Worm (Caenorhabditis elegans) whole organism, L4 larva: ENCODE data around the gene lon-2.

ENCODE experiments used
- D1046.2 ChIP-seq: fragments of 200-800 bp; sonication (Bioruptor generic); IDR thresholded peaks from 2 replicates; pipeline ENCODE4 v1.3.6; 2022; ENCODE audit warnings: missing genetic modification characterization, missing compliant biosample characterization
- F26F4.8 ChIP-seq: fragments of 200-800 bp; sonication (Bioruptor generic); conservative IDR thresholded peaks from 2 replicates; pipeline ENCODE4 v1.3.6; 2022; ENCODE audit warnings: missing genetic modification characterization, missing compliant biosample characterization
- F44E2.7 ChIP-seq: fragments of 200-800 bp; sonication (Bioruptor generic); IDR thresholded peaks from 2 replicates; pipeline ENCODE4 v2.1.2; 2022; ENCODE audit warnings: missing genetic modification characterization, missing compliant biosample characterization
- F49E8.2 ChIP-seq: sonication (generic microtip); optimal IDR thresholded peaks from 2 replicates; lab custom pipeline; 2016; ENCODE audit warnings: missing compliant biosample characterization, mild to moderate bottlenecking, missing genetic modification characterization, borderline replicate concordance
- R02D3.7 ChIP-seq: fragments of 150-350 bp; sonication (generic microtip); optimal IDR thresholded peaks from 3 replicates; lab custom pipeline; 2014; ENCODE audit warnings: missing biosample characterization, missing genetic modification characterization
- Y5F2A.4 ChIP-seq: fragments of 200-800 bp; sonication (Bioruptor generic); optimal IDR thresholded peaks from 2 replicates; lab custom pipeline; 2018; ENCODE audit warnings: mild to moderate bottlenecking, missing genetic modification characterization, missing compliant biosample characterization
- aly-2 ChIP-seq: sonication (generic microtip); optimal IDR thresholded peaks from 2 replicates; lab custom pipeline; 2018; ENCODE audit warnings: missing biosample characterization, missing genetic modification characterization
- arid-1 ChIP-seq: fragments of 200-800 bp; sonication (Bioruptor generic); conservative IDR thresholded peaks from 2 replicates; pipeline ENCODE4 v1.3.6; 2022; ENCODE audit warnings: missing genetic modification reagents, missing genetic modification characterization, missing compliant biosample characterization
- attf-4 ChIP-seq: sonication (generic microtip); optimal IDR thresholded peaks from 3 replicates; lab custom pipeline; 2017; ENCODE audit warnings: missing biosample characterization, missing genetic modification characterization
- ceh-20 ChIP-seq: fragments of 200-800 bp; sonication (Bioruptor generic); IDR thresholded peaks from 2 replicates; pipeline ENCODE4 v1.3.6; 2022; ENCODE audit warnings: missing genetic modification reagents, missing genetic modification characterization, missing compliant biosample characterization
- ceh-32 ChIP-seq: sonication (generic microtip); optimal IDR thresholded peaks from 2 replicates; lab custom pipeline; 2016; ENCODE audit warnings: mild to moderate bottlenecking, missing genetic modification characterization, missing compliant biosample characterization; ENCODE audit not compliant: poor library complexity
- ceh-44 ChIP-seq: fragments of 200-800 bp; sonication (Bioruptor generic); IDR thresholded peaks from 2 replicates; pipeline ENCODE4 v1.3.6; 2022; ENCODE audit warnings: missing genetic modification reagents, missing genetic modification characterization, missing compliant biosample characterization
- ces-1 ChIP-seq: fragments of 150-350 bp; sonication (generic microtip); optimal IDR thresholded peaks from 4 replicates; lab custom pipeline; 2014; ENCODE audit warnings: missing biosample characterization, missing genetic modification reagents, missing genetic modification characterization
- ctbp-1 ChIP-seq: fragments of 200-800 bp; sonication (Bioruptor generic); IDR thresholded peaks from 2 replicates; pipeline ENCODE4 v1.3.6; 2022; ENCODE audit warnings: missing genetic modification reagents, missing genetic modification characterization, missing compliant biosample characterization
- daf-16 ChIP-seq, 3 experiments: sonication (generic microtip); optimal IDR thresholded peaks; 2 replicates each; lab custom pipeline; 2016 to 2017; ENCODE audit warnings: missing genetic modification characterization in 3 of 3, missing genetic modification reagents in 3 of 3, mild to moderate bottlenecking in 2 of 3, missing compliant biosample characterization in 2 of 3, missing biosample characterization in 1 of 3, moderate library complexity in 1 of 3
- dmd-6 ChIP-seq: fragments of 200-800 bp; sonication (Bioruptor generic); IDR thresholded peaks from 2 replicates; pipeline ENCODE4 v1.3.6; 2022; ENCODE audit warnings: missing genetic modification reagents, missing genetic modification characterization, missing compliant biosample characterization
- dpl-1 ChIP-seq: fragments of 150-350 bp; optimal IDR thresholded peaks from 2 replicates; lab custom pipeline; 2014; ENCODE audit warnings: missing biosample characterization, missing genetic modification reagents, missing genetic modification characterization
- egl-27 ChIP-seq: sonication (generic microtip); optimal IDR thresholded peaks from 3 replicates; lab custom pipeline; 2017; ENCODE audit warnings: missing biosample characterization, missing genetic modification reagents, missing genetic modification characterization
- egl-43 ChIP-seq: fragments of 200-800 bp; sonication (Bioruptor generic); IDR thresholded peaks from 2 replicates; pipeline ENCODE4 v1.3.6; 2022; ENCODE audit warnings: missing genetic modification reagents, missing genetic modification characterization, missing compliant biosample characterization
- fkh-10 ChIP-seq: fragments of 150-350 bp; optimal IDR thresholded peaks from 2 replicates; lab custom pipeline; 2014; ENCODE audit warnings: missing biosample characterization, missing genetic modification reagents, missing genetic modification characterization
- gei-8 ChIP-seq: fragments of 200-800 bp; sonication (Bioruptor generic); optimal IDR thresholded peaks from 2 replicates; lab custom pipeline; 2018; ENCODE audit warnings: mild to moderate bottlenecking, missing genetic modification characterization, missing compliant biosample characterization
- hif-1 ChIP-seq, 2 experiments: sonication (generic microtip); optimal IDR thresholded peaks; 2 replicates each; lab custom pipeline; 2016 to 2017; ENCODE audit warnings: missing compliant biosample characterization in 2 of 2, missing genetic modification characterization in 2 of 2, missing genetic modification reagents in 2 of 2, missing genotype in 2 of 2, mild to moderate bottlenecking in 1 of 2
- hlh-11 ChIP-seq: fragments of 200-800 bp; sonication (Bioruptor generic); optimal IDR thresholded peaks from 2 replicates; lab custom pipeline; 2018; ENCODE audit warnings: mild to moderate bottlenecking, missing genetic modification characterization, missing compliant biosample characterization
- hlh-30 ChIP-seq: sonication (generic microtip); optimal IDR thresholded peaks from 2 replicates; lab custom pipeline; 2017; ENCODE audit warnings: antibody characterized with exemption, mild to moderate bottlenecking, missing genetic modification characterization, missing compliant biosample characterization; ENCODE audit not compliant: insufficient read depth
- hmg-1.1 ChIP-seq: fragments of 200-800 bp; sonication (Bioruptor generic); IDR thresholded peaks from 2 replicates; pipeline ENCODE4 v1.3.6; 2022; ENCODE audit warnings: missing genetic modification reagents, missing genetic modification characterization, missing compliant biosample characterization
- lin-1 ChIP-seq: fragments of 200-800 bp; sonication (Bioruptor generic); IDR thresholded peaks from 2 replicates; pipeline ENCODE4 v1.3.6; 2022; ENCODE audit warnings: missing genetic modification reagents, missing genetic modification characterization, missing compliant biosample characterization
- lin-13 ChIP-seq: fragments of 150-350 bp; optimal IDR thresholded peaks from 2 replicates; lab custom pipeline; 2014; ENCODE audit warnings: missing biosample characterization, missing genetic modification reagents, missing genetic modification characterization
- lin-15B ChIP-seq: fragments of 150-350 bp; sonication (generic microtip); optimal IDR thresholded peaks from 3 replicates; lab custom pipeline; 2014; ENCODE audit warnings: missing biosample characterization, missing genetic modification characterization
- lin-29 ChIP-seq: fragments of 200-800 bp; sonication (Bioruptor generic); IDR thresholded peaks from 2 replicates; pipeline ENCODE4 v1.3.6; 2022; ENCODE audit warnings: missing genetic modification reagents, missing genetic modification characterization, missing compliant biosample characterization
- lin-38 ChIP-seq: fragments of 200-800 bp; sonication (Bioruptor generic); IDR thresholded peaks from 2 replicates; pipeline ENCODE4 v1.3.6; 2022; ENCODE audit warnings: missing genetic modification reagents, missing genetic modification characterization, missing compliant biosample characterization
- lin-39 ChIP-seq: fragments of 150-350 bp; optimal IDR thresholded peaks from 2 replicates; lab custom pipeline; 2014; ENCODE audit warnings: missing biosample characterization, missing genetic modification reagents, missing genetic modification characterization
- lir-3 ChIP-seq: sonication (generic microtip); optimal IDR thresholded peaks from 2 replicates; lab custom pipeline; 2016; ENCODE audit warnings: mild to moderate bottlenecking, missing genetic modification characterization, missing compliant biosample characterization
- mes-2 ChIP-seq: sonication (generic microtip); optimal IDR thresholded peaks from 2 replicates; lab custom pipeline; 2016; ENCODE audit warnings: missing genotype, mild to moderate bottlenecking, missing genetic modification characterization, missing compliant biosample characterization; ENCODE audit not compliant: poor library complexity, severe bottlenecking
- nhr-10 ChIP-seq: fragments of 150-350 bp; optimal IDR thresholded peaks from 2 replicates; lab custom pipeline; 2014; ENCODE audit warnings: missing biosample characterization, missing genetic modification characterization
- nhr-11 ChIP-seq: fragments of 150-350 bp; optimal IDR thresholded peaks from 2 replicates; lab custom pipeline; 2014; ENCODE audit warnings: missing biosample characterization, missing genetic modification characterization
- nhr-111 ChIP-seq: fragments of 200-800 bp; sonication (Bioruptor generic); optimal IDR thresholded peaks from 2 replicates; lab custom pipeline; 2018; ENCODE audit warnings: mild to moderate bottlenecking, missing genetic modification characterization, missing compliant biosample characterization
- nhr-237 ChIP-seq: sonication (generic microtip); optimal IDR thresholded peaks from 2 replicates; lab custom pipeline; 2017; ENCODE audit warnings: missing biosample characterization, missing genetic modification characterization
- nhr-41 ChIP-seq: fragments of 200-800 bp; sonication (Bioruptor generic); IDR thresholded peaks from 2 replicates; pipeline ENCODE4 v1.3.6; 2022; ENCODE audit warnings: missing genetic modification reagents, missing genetic modification characterization, missing compliant biosample characterization
- nhr-76 ChIP-seq: fragments of 150-350 bp; optimal IDR thresholded peaks from 2 replicates; lab custom pipeline; 2014; ENCODE audit warnings: missing biosample characterization, missing genetic modification characterization
- nhr-77 ChIP-seq: fragments of 150-350 bp; optimal IDR thresholded peaks from 2 replicates; lab custom pipeline; 2014; ENCODE audit warnings: missing biosample characterization, missing genetic modification characterization
- php-3 ChIP-seq: fragments of 200-800 bp; sonication (Bioruptor generic); IDR thresholded peaks from 2 replicates; pipeline ENCODE4 v1.3.6; 2022; ENCODE audit warnings: missing genetic modification reagents, missing genetic modification characterization, missing compliant biosample characterization
- skn-1 ChIP-seq: fragments of 150-350 bp; optimal IDR thresholded peaks from 2 replicates; lab custom pipeline; 2014; ENCODE audit warnings: missing biosample characterization, missing genetic modification characterization
- snpc-4 ChIP-seq: fragments of 150-350 bp; optimal IDR thresholded peaks from 2 replicates; lab custom pipeline; 2014; ENCODE audit warnings: missing biosample characterization, missing genetic modification characterization
- tag-97 ChIP-seq: fragments of 200-800 bp; sonication (Bioruptor generic); IDR thresholded peaks from 2 replicates; pipeline ENCODE4 v1.3.6; 2022; ENCODE audit warnings: missing genetic modification characterization, missing compliant biosample characterization
- tra-1 ChIP-seq: fragments of 200-800 bp; sonication (Bioruptor generic); IDR thresholded peaks from 2 replicates; pipeline ENCODE4 v1.3.6; 2022; ENCODE audit warnings: missing genetic modification reagents, missing genetic modification characterization, missing compliant biosample characterization
- unc-130 ChIP-seq: sonication (generic microtip); optimal IDR thresholded peaks from 2 replicates; lab custom pipeline; 2016; ENCODE audit warnings: missing genetic modification reagents, missing genetic modification characterization, missing compliant biosample characterization
- unc-39 ChIP-seq: sonication (generic microtip); optimal IDR thresholded peaks from 2 replicates; lab custom pipeline; 2017; ENCODE audit warnings: missing biosample characterization, missing genetic modification characterization
- unc-62 ChIP-seq, 3 experiments: fragments of 150-350 bp in 1 of 3; sonication (generic microtip); optimal IDR thresholded peaks in 2 of 3; peaks in 1 of 3; 1 replicate in 1 of 3; 2 replicates in 2 of 3; lab custom pipeline; 2014 to 2017; ENCODE audit warnings: missing biosample characterization in 3 of 3, missing genetic modification characterization in 3 of 3, missing genetic modification reagents in 3 of 3, missing genotype in 1 of 3
- zag-1 ChIP-seq: fragments of 150-350 bp; optimal IDR thresholded peaks from 2 replicates; lab custom pipeline; 2014; ENCODE audit warnings: missing biosample characterization, missing genetic modification characterization
- zfp-2 ChIP-seq: sonication (generic microtip); optimal IDR thresholded peaks from 2 replicates; lab custom pipeline; 2016; ENCODE audit warnings: mild to moderate bottlenecking, missing genetic modification characterization, missing compliant biosample characterization
- ztf-7 ChIP-seq: fragments of 150-350 bp; optimal IDR thresholded peaks from 2 replicates; lab custom pipeline; 2014; ENCODE audit warnings: missing biosample characterization, missing genetic modification characterization

The lon-2 gene

ce11 chrX:4700083-4700482 lies 48.8 kb downstream of the lon-2 start (continued):
- TF ChIP-seq egl-27 (tag; lab: Kevin White, UChicago) (no peak), nhr-77 (peak; percentile 72), ceh-20 (no peak), lin-13 (GFP tag; lab: Kevin White, UChicago) (no peak), hif-1 (tag; optimal IDR thresholded peaks at IDR 0.05; lab: Kevin White, UChicago) (peak in 1 of 2 experiments; percentile 23), zag-1 (tag; lab: Kevin White, UChicago) (no peak), F49E8.2 (tag; lab: Kevin White, UChicago) (no peak), F44E2.7 (no peak), ceh-44 (GFP tag; lab: Robert Waterston, UW) (no peak), arid-1 (GFP tag; lab: Robert Waterston, UW) (no peak), ces-1 (GFP tag; lab: Kevin White, UChicago) (no peak), hlh-30 (tag; lab: Kevin White, UChicago) (peak; percentile 23), lin-15B (no peak), unc-130 (GFP tag; lab: Kevin White, UChicago) (no peak), lin-38 (GFP tag; lab: Robert Waterston, UW) (no peak), skn-1 (tag; lab: Kevin White, UChicago) (no peak), Y5F2A.4 (GFP tag; lab: Kevin White, UChicago) (no peak), nhr-41 (GFP tag; lab: Robert Waterston, UW) (no peak), nhr-76 (tag; lab: Kevin White, UChicago) (no peak), nhr-11 (no peak), ctbp-1 (GFP tag; lab: Robert Waterston, UW) (no peak), aly-2 (no peak), dmd-6 (GFP tag; lab: Robert Waterston, UW) (peak; percentile 90), unc-62 (GFP tag; optimal IDR thresholded peaks at IDR 0.05 in 1 of 2; lab: Kevin White, UChicago) (peak in 1 of 2 experiments; percentile 92), unc-62 (tag; optimal IDR thresholded peaks at IDR 0.05; lab: Kevin White, UChicago) (no peak), nhr-111 (GFP tag; lab: Kevin White, UChicago) (no peak), daf-16 (GFP tag; optimal IDR thresholded peaks at IDR 0.05; lab: Kevin White, UChicago) (no peak), daf-16 (tag; optimal IDR thresholded peaks at IDR 0.05; lab: Kevin White, UChicago) (peak; percentile 62), lin-1 (no peak), snpc-4 (tag; lab: Kevin White, UChicago) (no peak), ztf-7 (tag; lab: Kevin White, UChicago) (no peak), R02D3.7 (tag; lab: Kevin White, UChicago) (no peak), mes-2 (no peak), tag-97 (GFP tag; lab: Robert Waterston, UW) (no peak), lir-3 (tag; lab: Kevin White, UChicago) (no peak), nhr-10 (tag; lab: Kevin White, UChicago) (no peak), F26F4.8 (no peak), fkh-10 (GFP tag; lab: Kevin White, UChicago) (no peak), tra-1 (GFP tag; lab: Robert Waterston, UW) (peak; percentile 57), php-3 (no peak), nhr-237 (tag; lab: Kevin White, UChicago) (no peak), egl-43 (GFP tag; lab: Robert Waterston, UW) (no peak), zfp-2 (tag; lab: Kevin White, UChicago) (no peak), hmg-1.1 (GFP tag; lab: Robert Waterston, UW) (no peak), lin-39 (tag; lab: Kevin White, UChicago) (no peak), D1046.2 (GFP tag; lab: Robert Waterston, UW) (no peak), lin-29 (GFP tag; lab: Robert Waterston, UW) (no peak), dpl-1 (GFP tag; lab: Kevin White, UChicago) (no peak), gei-8 (GFP tag; lab: Kevin White, UChicago) (no peak), ceh-32 (tag; lab: Kevin White, UChicago) (no peak), hlh-11 (tag; lab: Kevin White, UChicago) (peak; percentile 67), attf-4 (tag; lab: Kevin White, UChicago) (no peak), unc-39 (tag; lab: Kevin White, UChicago) (no peak)
